Fruit fly (Drosophila melanogaster) whole organism, adult: ENCODE results near the gene CG31106.

Experiments used
- CG11617 ChIP-seq: fragments of 200-800 bp; sonication (Bioruptor generic); optimal IDR thresholded peaks from 2 replicates; lab custom pipeline; 2017; ENCODE audit warnings: mild to moderate bottlenecking, missing biosample characterization, missing genetic modification reagents, missing genetic modification characterization
- CG12768 ChIP-seq: fragments of 200-800 bp; sonication (Bioruptor generic); optimal IDR thresholded peaks from 2 replicates; lab custom pipeline; 2017; ENCODE audit warnings: missing biosample characterization, missing genetic modification characterization, mild to moderate bottlenecking, moderate library complexity, missing genetic modification reagents
- CG14711 ChIP-seq: fragments of 200-800 bp; sonication (Bioruptor generic); optimal IDR thresholded peaks from 2 replicates; lab custom pipeline; 2018; ENCODE audit warnings: missing biosample characterization, mild to moderate bottlenecking, missing genetic modification characterization, moderate library complexity
- CG1620 ChIP-seq: fragments of 200-800 bp; sonication (Bioruptor generic); optimal IDR thresholded peaks from 2 replicates; lab custom pipeline; 2016; ENCODE audit warnings: missing biosample characterization, missing genetic modification characterization
- CG33017 ChIP-seq: fragments of 200-800 bp; sonication (Bioruptor generic); optimal IDR thresholded peaks from 2 replicates; lab custom pipeline; 2018; ENCODE audit warnings: missing biosample characterization, mild to moderate bottlenecking, missing genetic modification characterization, moderate library complexity
- CG5204 ChIP-seq: fragments of 200-800 bp; sonication (Bioruptor generic); optimal IDR thresholded peaks from 2 replicates; lab custom pipeline; 2016; ENCODE audit warnings: missing biosample characterization, missing genetic modification characterization
- CG7045 ChIP-seq: fragments of 200-800 bp; sonication (Bioruptor generic); optimal IDR thresholded peaks from 2 replicates; lab custom pipeline; 2017; ENCODE audit warnings: missing biosample characterization, mild to moderate bottlenecking, missing genetic modification characterization
- CG7101 ChIP-seq: fragments of 200-800 bp; sonication (Bioruptor generic); optimal IDR thresholded peaks from 2 replicates; lab custom pipeline; 2018; ENCODE audit warnings: missing biosample characterization, mild to moderate bottlenecking, missing genetic modification characterization, moderate library complexity
- Clk ChIP-seq: fragments of 200-800 bp; sonication (Bioruptor generic); optimal IDR thresholded peaks from 2 replicates; lab custom pipeline; 2017; ENCODE audit warnings: missing biosample characterization, missing genetic modification characterization
- Crg-1 ChIP-seq: fragments of 200-800 bp; sonication (Bioruptor generic); optimal IDR thresholded peaks from 2 replicates; lab custom pipeline; 2016; ENCODE audit warnings: missing biosample characterization, missing genetic modification characterization
- Hr96 ChIP-seq: fragments of 200-800 bp; sonication (Bioruptor generic); optimal IDR thresholded peaks from 2 replicates; lab custom pipeline; 2016; ENCODE audit warnings: missing biosample characterization, missing genetic modification characterization
- Mnt ChIP-seq: fragments of 200-800 bp; sonication (Bioruptor generic); optimal IDR thresholded peaks from 2 replicates; lab custom pipeline; 2016; ENCODE audit warnings: missing biosample characterization, mild to moderate bottlenecking, missing genetic modification characterization
- bab1 ChIP-seq: fragments of 200-800 bp; sonication (Bioruptor generic); optimal IDR thresholded peaks from 3 replicates; lab custom pipeline; 2019; ENCODE audit warnings: missing biosample characterization, mild to moderate bottlenecking, missing genetic modification characterization, moderate library complexity
- cic ChIP-seq: fragments of 200-800 bp; sonication (Bioruptor generic); optimal IDR thresholded peaks from 2 replicates; lab custom pipeline; 2017; ENCODE audit warnings: missing biosample characterization, mild to moderate bottlenecking, missing genetic modification characterization, moderate library complexity
- cnc ChIP-seq, 2 experiments: fragments of >200 bp; optimal IDR thresholded peaks; 2 replicates each; lab custom pipeline; 2017
- kay ChIP-seq: fragments of 200-800 bp; sonication (Bioruptor generic); peaks from one replicate; lab custom pipeline; 2016; ENCODE audit warnings: missing biosample characterization, missing genetic modification characterization, borderline replicate concordance
- ovo ChIP-seq: fragments of 200-800 bp; sonication (Bioruptor generic); optimal IDR thresholded peaks from 2 replicates; lab custom pipeline; 2016; ENCODE audit warnings: missing biosample characterization, missing genetic modification characterization
- pad ChIP-seq: fragments of 200-800 bp; sonication (Bioruptor generic); optimal IDR thresholded peaks from 3 replicates; lab custom pipeline; 2017; ENCODE audit warnings: missing biosample characterization, missing genetic modification characterization, mild to moderate bottlenecking, moderate library complexity, missing genetic modification reagents
- tj ChIP-seq: fragments of 200-800 bp; sonication (Bioruptor generic); optimal IDR thresholded peaks from 3 replicates; lab custom pipeline; 2017; ENCODE audit warnings: missing biosample characterization, mild to moderate bottlenecking, missing genetic modification characterization, moderate library complexity
- toe ChIP-seq: fragments of 200-800 bp; sonication (Bioruptor generic); optimal IDR thresholded peaks from 2 replicates; lab custom pipeline; 2016; ENCODE audit warnings: missing biosample characterization, missing genetic modification characterization

Gene CG31106

DNA sequence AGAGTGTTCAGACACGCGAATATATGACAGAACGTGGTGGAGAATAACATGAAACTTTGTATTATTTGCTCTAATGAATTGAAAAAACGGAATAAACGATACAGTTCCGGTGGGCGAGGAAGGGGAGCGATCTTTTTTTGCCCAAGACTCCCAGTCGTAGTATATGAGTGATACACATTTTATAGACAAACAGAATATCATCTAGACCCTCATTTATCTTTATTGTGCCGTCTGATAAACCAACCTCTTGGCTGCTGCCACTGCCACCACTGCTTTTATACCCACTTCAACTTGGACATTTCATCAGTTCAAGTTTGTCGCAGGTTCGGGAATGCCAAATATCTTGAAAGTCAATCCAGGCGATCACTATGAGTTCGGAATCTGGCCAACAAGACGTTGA is at the start of gene CG31106:
Gene CG31106, plus strand, starts transcription at position 301 of the 400 bp plus-strand sequence.
- TF ChIP-seq Mnt (GFP tag; lab: Kevin White, UChicago): no peak
- no peak for TF ChIP-seq pad
- no peak for TF ChIP-seq kay (GFP tag; lab: Kevin White, UChicago)
- no peak for TF ChIP-seq Clk (GFP tag; lab: Kevin White, UChicago)
- TF ChIP-seq CG14711 (tag; lab: Kevin White, UChicago): no peak
- TF ChIP-seq cic (GFP tag; lab: Kevin White, UChicago): no peak
- no peak for TF ChIP-seq CG11617
- no peak for TF ChIP-seq CG12768
- no peak for TF ChIP-seq toe (GFP tag; lab: Kevin White, UChicago)

DNA sequence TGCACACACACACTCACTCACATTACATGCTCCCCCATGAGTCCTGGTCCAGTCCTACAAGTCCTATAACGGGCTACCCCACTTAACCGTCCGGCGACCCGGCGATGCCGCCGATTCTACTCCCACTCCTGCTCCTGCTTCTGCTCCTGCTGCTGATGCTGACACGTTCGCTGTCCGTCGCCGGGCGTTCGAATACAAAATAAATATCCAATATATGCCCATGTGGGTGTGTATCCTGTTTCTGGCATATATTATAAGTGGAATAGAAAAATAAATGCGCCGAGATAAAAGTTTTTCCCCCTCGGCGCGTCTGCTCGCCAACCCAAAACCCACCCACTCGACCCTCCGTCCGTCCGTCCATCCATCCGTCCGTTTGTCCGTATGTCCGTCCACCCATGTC is 49.3 kb upstream of the CG31106 start:
- no peak for TF ChIP-seq tj
- TF ChIP-seq CG11617: no peak
- TF ChIP-seq CG7101: no peak
- TF ChIP-seq CG5204 (GFP tag; lab: Kevin White, UChicago): no peak
- no peak for TF ChIP-seq CG14711 (tag; lab: Kevin White, UChicago)
- no peak for TF ChIP-seq CG12768
- TF ChIP-seq toe (GFP tag; lab: Kevin White, UChicago): no peak

DNA sequence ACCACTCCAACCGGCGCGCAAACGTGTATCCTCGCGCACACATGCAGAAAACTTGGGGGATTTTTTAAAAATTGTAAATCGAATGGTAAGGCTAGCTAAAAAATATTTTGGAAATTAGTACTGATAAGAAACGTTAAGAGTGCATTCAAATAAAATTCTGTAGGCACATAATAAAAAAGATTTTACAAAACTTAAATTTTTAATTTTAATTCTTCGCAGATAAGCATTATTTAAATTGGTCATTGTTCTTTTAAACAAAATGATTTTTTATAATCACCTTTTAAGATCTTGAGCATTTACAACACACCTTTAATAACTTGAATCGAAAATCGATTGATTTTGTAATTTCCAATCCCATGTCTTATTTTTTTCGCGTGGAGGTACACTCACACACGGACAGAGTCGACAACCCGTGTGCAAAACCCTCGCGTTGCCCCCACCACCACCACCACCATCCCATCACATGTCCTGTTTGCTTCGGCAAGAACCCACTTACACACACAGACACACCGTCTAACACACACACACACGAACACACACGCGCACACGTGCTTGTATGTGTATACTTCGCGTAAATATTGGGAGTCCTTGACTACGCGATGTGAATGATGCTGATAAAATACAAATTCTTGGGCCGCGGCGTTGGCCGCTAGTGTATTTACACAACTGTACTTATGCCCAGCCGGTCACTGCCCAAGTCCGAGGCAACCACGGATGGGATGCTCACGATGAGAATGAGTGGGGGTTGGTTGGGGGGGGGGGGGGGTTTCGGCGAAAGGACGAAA is 48.5 kb upstream of the CG31106 start:
- TF ChIP-seq cnc (optimal IDR thresholded peaks at IDR 0.05; lab: Kevin White, UChicago) (no peak), Clk (GFP tag; lab: Kevin White, UChicago) (no peak), CG11617 (no peak), Hr96 (GFP tag; lab: Kevin White, UChicago) (no peak), bab1 (GFP tag; lab: Kevin White, UChicago) (no peak), Crg-1 (GFP tag; lab: Kevin White, UChicago) (no peak), kay (GFP tag; lab: Kevin White, UChicago) (no peak), toe (GFP tag; lab: Kevin White, UChicago) (no peak), cic (GFP tag; lab: Kevin White, UChicago) (no peak), CG7045 (GFP tag; lab: Kevin White, UChicago) (no peak), Mnt (GFP tag; lab: Kevin White, UChicago) (no peak), tj (no peak), pad (no peak), CG1620 (GFP tag; lab: Kevin White, UChicago) (no peak), CG7101 (no peak), CG12768 (no peak), ovo (no peak), CG14711 (tag; lab: Kevin White, UChicago) (no peak), CG33017 (no peak)

DNA sequence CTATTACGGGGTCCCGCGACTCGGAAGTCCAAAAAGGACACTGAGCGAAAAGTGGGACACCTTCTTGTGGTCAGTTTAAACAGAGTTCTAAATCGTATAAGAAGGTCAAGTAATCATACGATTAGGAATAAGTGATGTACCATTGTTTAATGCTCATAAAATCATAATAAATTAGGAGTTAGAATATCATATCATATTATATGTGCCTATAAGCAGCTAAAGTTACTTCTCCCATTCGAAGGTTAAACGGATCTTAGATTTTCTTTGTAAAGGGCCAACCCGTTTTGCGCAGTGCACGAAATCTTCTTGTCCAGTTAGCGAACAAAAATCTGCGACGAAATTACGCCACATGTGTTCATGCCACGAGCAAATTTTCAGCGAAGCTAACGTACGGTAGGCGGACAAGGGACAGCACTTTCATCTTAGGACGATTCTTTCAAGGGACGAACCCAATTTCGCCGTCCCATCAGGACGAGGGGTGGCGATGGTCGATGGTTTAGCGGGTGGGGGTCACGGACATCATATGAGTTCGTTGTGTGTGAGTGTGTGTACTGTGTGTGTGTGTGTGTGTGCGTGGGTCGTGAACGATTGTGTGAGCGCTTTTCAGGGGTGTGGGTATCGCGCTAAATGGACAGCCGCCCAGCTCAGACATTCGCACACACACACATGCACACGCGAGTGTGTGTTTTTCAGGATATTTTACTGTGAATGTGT is 47.7 kb upstream of the CG31106 start:
- no peak for TF ChIP-seq CG12768
- no peak for TF ChIP-seq Crg-1 (GFP tag; lab: Kevin White, UChicago)

DNA sequence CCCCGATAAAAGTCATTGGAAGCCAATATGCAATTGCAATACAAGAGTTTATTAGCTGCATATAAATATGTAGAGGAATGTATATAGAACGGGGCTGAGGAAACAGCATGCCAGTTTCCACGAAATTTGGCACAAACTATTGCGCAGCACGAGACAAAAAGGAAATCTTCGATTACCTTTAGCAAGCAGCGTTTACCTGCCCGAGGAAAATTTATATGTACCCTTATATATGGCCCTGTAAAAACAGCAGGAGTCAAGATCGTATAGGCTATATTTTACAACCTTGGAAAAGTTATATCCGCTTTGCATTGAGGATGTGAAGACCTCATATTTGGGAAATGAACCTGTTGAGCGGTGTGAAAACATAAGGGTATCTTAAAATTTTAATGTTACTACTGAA is 43.7 kb upstream of the CG31106 start:
- TF ChIP-seq pad (no peak), CG5204 (GFP tag; lab: Kevin White, UChicago) (no peak), CG7101 (no peak), CG7045 (GFP tag; lab: Kevin White, UChicago) (no peak), Clk (GFP tag; lab: Kevin White, UChicago) (no peak)

DNA sequence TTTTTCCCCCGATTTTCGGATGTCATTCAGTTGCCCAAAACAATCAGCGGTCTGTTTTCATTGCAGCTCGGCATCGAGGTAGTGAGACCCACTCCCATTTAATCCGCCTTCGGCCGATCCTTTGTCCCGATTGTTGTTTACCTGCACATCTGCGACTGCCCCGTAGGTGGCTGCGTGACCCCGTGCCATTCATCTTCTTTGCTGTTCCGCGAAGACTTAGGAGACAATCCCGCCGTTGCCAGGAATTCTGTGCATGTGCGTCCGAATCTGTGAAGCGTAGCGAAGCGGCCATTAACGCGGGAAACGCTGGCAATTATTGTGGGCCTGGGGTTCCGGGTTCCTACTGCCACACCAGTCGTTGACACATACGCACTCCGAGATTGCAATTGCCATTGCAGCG is 43.1 kb upstream of the CG31106 start:
- TF ChIP-seq CG7101 (no peak), Clk (GFP tag; lab: Kevin White, UChicago) (no peak), ovo (no peak), CG12768 (no peak), CG5204 (GFP tag; lab: Kevin White, UChicago) (no peak), kay (GFP tag; lab: Kevin White, UChicago) (no peak), CG7045 (GFP tag; lab: Kevin White, UChicago) (no peak)

DNA sequence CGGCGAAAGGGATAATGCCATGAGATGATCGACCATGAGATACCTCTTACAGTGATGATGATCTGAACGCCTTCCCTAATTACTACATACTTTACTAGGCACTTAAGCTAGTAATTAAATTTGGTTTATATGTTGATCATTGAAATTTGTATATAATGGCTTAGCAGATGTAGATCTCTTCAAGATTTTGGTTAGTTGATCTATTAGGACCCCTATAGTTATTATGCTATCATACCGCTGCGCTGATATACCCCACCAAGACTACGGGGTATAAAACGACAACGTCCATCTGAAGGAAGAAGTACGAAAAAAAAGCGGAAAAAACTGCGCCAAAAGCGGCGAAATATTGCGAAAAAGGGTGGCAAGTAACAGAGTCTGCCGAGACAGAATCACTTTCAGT is 41.9 kb upstream of the CG31106 start:
- TF ChIP-seq Clk (GFP tag; lab: Kevin White, UChicago) (no peak), CG7101 (no peak), Mnt (GFP tag; lab: Kevin White, UChicago) (no peak), pad (no peak), toe (GFP tag; lab: Kevin White, UChicago) (no peak), CG12768 (no peak), cnc (optimal IDR thresholded peaks at IDR 0.05; lab: Kevin White, UChicago) (no peak), CG14711 (tag; lab: Kevin White, UChicago) (no peak), bab1 (GFP tag; lab: Kevin White, UChicago) (no peak), tj (no peak), kay (GFP tag; lab: Kevin White, UChicago) (no peak), Hr96 (GFP tag; lab: Kevin White, UChicago) (no peak), CG33017 (no peak), CG5204 (GFP tag; lab: Kevin White, UChicago) (no peak)
